Worm (Caenorhabditis elegans) whole organism, young adult: Measurements from ENCODE around the gene R03G8.6.

Experiments
- B0035.1 ChIP-seq: sonication (generic microtip); optimal IDR thresholded peaks from 2 replicates; lab custom pipeline; 2016; ENCODE audit warnings: missing genetic modification characterization, mild to moderate bottlenecking, missing compliant biosample characterization, missing genotype, missing genetic modification reagents
- B0261.1 ChIP-seq: sonication (generic microtip); optimal IDR thresholded peaks from 2 replicates; lab custom pipeline; 2016; ENCODE audit warnings: mild to moderate bottlenecking, missing genetic modification characterization, moderate library complexity, missing compliant biosample characterization
- C17E4.6 ChIP-seq: fragments of 200-800 bp; sonication (Bioruptor generic); IDR thresholded peaks from 2 replicates; pipeline ENCODE4 v1.3.6; 2022; ENCODE audit warnings: missing genetic modification reagents, missing genetic modification characterization, missing compliant biosample characterization
- F23B12.7 ChIP-seq: sonication (generic microtip); optimal IDR thresholded peaks from 2 replicates; lab custom pipeline; 2017; ENCODE audit warnings: missing genetic modification characterization, mild to moderate bottlenecking, missing compliant biosample characterization, antibody characterized with exemption, moderate library complexity; ENCODE audit not compliant: insufficient read depth
- F39B2.1 ChIP-seq: fragments of 200-800 bp; sonication (Bioruptor generic); IDR thresholded peaks from 2 replicates; pipeline ENCODE4 v1.3.6; 2022; ENCODE audit warnings: missing genetic modification reagents, missing genetic modification characterization, missing compliant biosample characterization
- F55B11.4 ChIP-seq: sonication (generic microtip); optimal IDR thresholded peaks from 2 replicates; lab custom pipeline; 2016; ENCODE audit warnings: missing compliant biosample characterization, missing genetic modification characterization, borderline replicate concordance; ENCODE audit not compliant: insufficient read depth
- K12H6.12 ChIP-seq: fragments of 200-800 bp; sonication (Bioruptor generic); optimal IDR thresholded peaks from 2 replicates; lab custom pipeline; 2018; ENCODE audit warnings: mild to moderate bottlenecking, missing genetic modification characterization, missing compliant biosample characterization
- T07F8.4 ChIP-seq: sonication (generic microtip); optimal IDR thresholded peaks from 2 replicates; lab custom pipeline; 2016; ENCODE audit warnings: mild to moderate bottlenecking, missing genetic modification characterization, moderate library complexity, missing compliant biosample characterization
- T26A5.8 ChIP-seq: sonication (generic microtip); optimal IDR thresholded peaks from 2 replicates; lab custom pipeline; 2016; ENCODE audit warnings: missing genetic modification characterization, missing compliant biosample characterization
- Y53F4B.3 ChIP-seq: fragments of 200-800 bp; sonication (Bioruptor generic); IDR thresholded peaks from 2 replicates; pipeline ENCODE4 v1.3.6; 2022; ENCODE audit warnings: missing genetic modification reagents, missing genetic modification characterization, missing compliant biosample characterization
- Y53G8AR.9 ChIP-seq: fragments of 200-800 bp; sonication (Bioruptor generic); conservative IDR thresholded peaks from 2 replicates; pipeline ENCODE4 v1.3.6; 2022; ENCODE audit warnings: missing genetic modification reagents, missing genetic modification characterization, missing compliant biosample characterization
- Y79H2A.3 ChIP-seq: fragments of 200-800 bp; sonication (Bioruptor generic); conservative IDR thresholded peaks from 2 replicates; pipeline ENCODE4 v1.3.6; 2022; ENCODE audit warnings: missing genetic modification reagents, missing genetic modification characterization, missing compliant biosample characterization
- ZK185.1 ChIP-seq: sonication (generic microtip); optimal IDR thresholded peaks from 2 replicates; lab custom pipeline; 2016; ENCODE audit warnings: mild to moderate bottlenecking, missing genetic modification characterization, missing compliant biosample characterization; ENCODE audit not compliant: poor library complexity, severe bottlenecking
- aptf-2 ChIP-seq: fragments of 200-800 bp; sonication (Bioruptor generic); conservative IDR thresholded peaks from 2 replicates; pipeline ENCODE4 v1.3.6; 2022; ENCODE audit warnings: missing genetic modification reagents, missing genetic modification characterization, missing compliant biosample characterization
- ccch-3 ChIP-seq: fragments of 200-800 bp; sonication (Bioruptor generic); optimal IDR thresholded peaks from 2 replicates; lab custom pipeline; 2018; ENCODE audit warnings: mild to moderate bottlenecking, missing genetic modification characterization, missing compliant biosample characterization
- ceh-100 ChIP-seq: fragments of 200-800 bp; sonication (Bioruptor generic); IDR thresholded peaks from 2 replicates; pipeline ENCODE4 v1.3.6; 2022; ENCODE audit warnings: missing genetic modification reagents, missing genetic modification characterization, missing compliant biosample characterization
- ceh-91 ChIP-seq: fragments of 200-800 bp; sonication (Bioruptor generic); IDR thresholded peaks from 2 replicates; pipeline ENCODE4 v1.3.6; 2022; ENCODE audit warnings: missing genetic modification reagents, missing genetic modification characterization, missing compliant biosample characterization
- hlh-26 ChIP-seq: fragments of 200-800 bp; sonication (Bioruptor generic); conservative IDR thresholded peaks from 2 replicates; pipeline ENCODE4 v1.3.6; 2022; ENCODE audit warnings: missing genetic modification reagents, missing genetic modification characterization, missing compliant biosample characterization
- hmg-1.2 ChIP-seq: fragments of 200-800 bp; sonication (Bioruptor generic); IDR thresholded peaks from 2 replicates; pipeline ENCODE4 v1.3.6; 2022; ENCODE audit warnings: missing genetic modification reagents, missing genetic modification characterization, missing compliant biosample characterization
- hsf-1 ChIP-seq: fragments of 200-800 bp; sonication (Bioruptor generic); IDR thresholded peaks from 2 replicates; pipeline ENCODE4 v1.3.6; 2022; ENCODE audit warnings: missing genetic modification reagents, missing genetic modification characterization, missing compliant biosample characterization
- lin-26 ChIP-seq: fragments of 200-800 bp; sonication (Bioruptor generic); IDR thresholded peaks from 2 replicates; pipeline ENCODE4 v1.3.6; 2022; ENCODE audit warnings: missing genetic modification reagents, missing genetic modification characterization, missing compliant biosample characterization
- lin-35 ChIP-seq, 3 experiments: fragments of 150-350 bp in 2 of 3; sonication (generic microtip) in 1 of 3; optimal IDR thresholded peaks; 2 replicates each; lab custom pipeline; 2014 to 2018; ENCODE audit warnings: missing biosample characterization in 3 of 3, missing genetic modification characterization in 3 of 3, missing genetic modification reagents in 3 of 3
- lin-40 ChIP-seq: sonication (generic microtip); optimal IDR thresholded peaks from 2 replicates; lab custom pipeline; 2016; ENCODE audit warnings: missing genetic modification characterization, mild to moderate bottlenecking, missing compliant biosample characterization, missing genotype, missing genetic modification reagents
- lir-1 ChIP-seq: fragments of 200-800 bp; sonication (Bioruptor generic); conservative IDR thresholded peaks from 2 replicates; pipeline ENCODE4 v1.3.6; 2022; ENCODE audit warnings: missing genetic modification reagents, missing genetic modification characterization, missing compliant biosample characterization
- lsy-27 ChIP-seq: sonication (generic microtip); optimal IDR thresholded peaks from 2 replicates; lab custom pipeline; 2017; ENCODE audit warnings: missing genetic modification characterization, mild to moderate bottlenecking, missing compliant biosample characterization, antibody characterized with exemption, missing genotype, borderline replicate concordance; ENCODE audit not compliant: insufficient read depth
- mcd-1 ChIP-seq: fragments of 200-800 bp; sonication (Bioruptor generic); IDR thresholded peaks from 2 replicates; pipeline ENCODE4 v1.3.6; 2022; ENCODE audit warnings: missing genetic modification reagents, missing genetic modification characterization, missing compliant biosample characterization
- mel-28 ChIP-seq: sonication (generic microtip); optimal IDR thresholded peaks from 2 replicates; lab custom pipeline; 2016; ENCODE audit warnings: borderline replicate concordance, mild to moderate bottlenecking, missing genetic modification characterization, missing compliant biosample characterization
- mes-4 ChIP-seq: sonication (generic microtip); optimal IDR thresholded peaks from 2 replicates; lab custom pipeline; 2016; ENCODE audit warnings: missing genotype, missing genetic modification characterization, missing compliant biosample characterization
- mxl-1 ChIP-seq: sonication (generic microtip); optimal IDR thresholded peaks from 2 replicates; lab custom pipeline; 2016; ENCODE audit warnings: missing genetic modification characterization, missing compliant biosample characterization
- nfya-1 ChIP-seq: sonication (generic microtip); optimal IDR thresholded peaks from 2 replicates; lab custom pipeline; 2017; ENCODE audit warnings: antibody characterized with exemption, missing compliant biosample characterization, missing genetic modification characterization, borderline replicate concordance; ENCODE audit not compliant: insufficient read depth
- nhr-80 ChIP-seq: sonication (generic microtip); optimal IDR thresholded peaks from 2 replicates; lab custom pipeline; 2016; ENCODE audit warnings: missing genetic modification characterization, missing compliant biosample characterization
- nhr-90 ChIP-seq: sonication (generic microtip); optimal IDR thresholded peaks from 2 replicates; lab custom pipeline; 2016; ENCODE audit warnings: missing genotype, mild to moderate bottlenecking, missing genetic modification characterization, missing compliant biosample characterization
- rcor-1 ChIP-seq: fragments of 200-800 bp; sonication (Bioruptor generic); IDR thresholded peaks from 2 replicates; pipeline ENCODE4 v1.3.6; 2022; ENCODE audit warnings: missing genetic modification reagents, missing genetic modification characterization, missing compliant biosample characterization
- rec-8 ChIP-seq, 2 experiments: sonication (generic microtip); optimal IDR thresholded peaks; 2 replicates each; lab custom pipeline; 2016; ENCODE audit warnings: mild to moderate bottlenecking in 2 of 2, missing genetic modification characterization in 2 of 2, missing genetic modification reagents in 2 of 2, missing genotype in 2 of 2, missing biosample characterization in 1 of 2, missing compliant biosample characterization in 1 of 2, moderate library complexity in 1 of 2
- repo-1 ChIP-seq: sonication (generic microtip); optimal IDR thresholded peaks from 2 replicates; lab custom pipeline; 2017; ENCODE audit warnings: mild to moderate bottlenecking, missing genetic modification characterization, missing compliant biosample characterization
- sea-2 ChIP-seq: fragments of 200-800 bp; sonication (Bioruptor generic); IDR thresholded peaks from 2 replicates; pipeline ENCODE4 v1.3.6; 2022; ENCODE audit warnings: missing genetic modification characterization, missing compliant biosample characterization
- snpc-1.1 ChIP-seq: sonication (generic microtip); optimal IDR thresholded peaks from 2 replicates; lab custom pipeline; 2017; ENCODE audit warnings: missing genetic modification characterization, mild to moderate bottlenecking, missing compliant biosample characterization, antibody characterized with exemption, moderate library complexity, missing genotype, missing genetic modification reagents; ENCODE audit not compliant: insufficient read depth
- snpc-1.3 ChIP-seq: sonication (generic microtip); optimal IDR thresholded peaks from 2 replicates; lab custom pipeline; 2017; ENCODE audit warnings: missing genetic modification characterization, mild to moderate bottlenecking, missing compliant biosample characterization, antibody characterized with exemption, moderate library complexity, missing genotype, missing genetic modification reagents; ENCODE audit not compliant: insufficient read depth
- snpc-4 ChIP-seq, 5 experiments: fragments of 150-350 bp in 1 of 5; sonication (generic microtip) in 4 of 5; optimal IDR thresholded peaks; 2 replicates each; lab custom pipeline; 2014 to 2018; ENCODE audit warnings: missing genetic modification characterization in 5 of 5, missing biosample characterization in 3 of 5, antibody characterized with exemption in 2 of 5, mild to moderate bottlenecking in 2 of 5, missing compliant biosample characterization in 2 of 5, missing genotype in 2 of 5, moderate library complexity in 2 of 5, missing genetic modification reagents in 1 of 5
- sptf-2 ChIP-seq: fragments of 200-800 bp; sonication (Bioruptor generic); optimal IDR thresholded peaks from 2 replicates; lab custom pipeline; 2018; ENCODE audit warnings: mild to moderate bottlenecking, missing genetic modification characterization, missing compliant biosample characterization
- ztf-22 ChIP-seq: fragments of 200-800 bp; sonication (Bioruptor generic); optimal IDR thresholded peaks from 2 replicates; lab custom pipeline; 2018; ENCODE audit warnings: mild to moderate bottlenecking, missing genetic modification characterization, moderate library complexity, missing compliant biosample characterization

The R03G8.6 gene

DNA sequence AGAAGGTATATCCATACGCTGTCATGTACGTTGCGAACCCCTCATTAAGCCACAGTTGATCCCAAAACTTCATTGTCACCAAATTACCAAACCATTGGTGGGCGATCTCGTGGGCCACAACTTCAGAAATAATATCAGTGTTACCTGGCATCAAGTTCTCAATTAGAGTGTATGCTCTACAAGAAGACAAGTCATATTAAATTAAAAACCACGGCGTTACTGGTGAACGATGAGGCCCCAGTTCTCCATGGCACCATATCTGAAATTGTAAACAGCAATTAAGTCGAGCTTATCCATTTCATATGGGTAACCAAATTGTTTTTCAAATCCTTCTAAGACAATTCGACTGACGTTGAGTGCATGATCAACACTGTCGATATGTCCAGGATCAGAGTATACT is 2.5 kb upstream of the R03G8.6 start:
- TF ChIP-seq ceh-100 (no peak), nfya-1 (tag; lab: Kevin White, UChicago) (no peak), F23B12.7 (tag; lab: Kevin White, UChicago) (no peak), ZK185.1 (tag; lab: Kevin White, UChicago) (no peak), Y79H2A.3 (GFP tag; lab: Robert Waterston, UW) (no peak), lir-1 (GFP tag; lab: Robert Waterston, UW) (no peak)

DNA sequence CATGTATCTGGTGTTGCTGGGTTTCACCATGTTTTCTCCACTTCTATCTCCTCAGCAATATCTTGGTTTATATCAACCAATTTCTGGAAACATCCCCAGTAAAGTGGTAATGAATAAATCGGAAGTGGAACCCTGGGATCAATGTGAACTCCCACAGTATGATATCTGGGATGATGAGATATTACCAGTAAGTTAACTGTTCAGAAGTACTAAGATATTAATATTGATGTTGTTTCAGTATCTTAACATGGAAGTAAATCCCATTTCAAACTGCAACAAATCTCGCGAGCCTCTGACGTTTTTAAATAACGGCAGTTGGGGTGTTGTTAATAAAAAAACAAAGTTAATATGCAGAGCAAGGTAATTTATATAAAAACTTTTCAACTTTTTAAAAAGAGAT is 9.1 kb downstream of the R03G8.6 start:
- TF ChIP-seq nhr-80 (no peak), hmg-1.2 (GFP tag; lab: Robert Waterston, UW) (no peak), lsy-27 (tag; lab: Kevin White, UChicago) (no peak), hlh-26 (GFP tag; lab: Robert Waterston, UW) (no peak), repo-1 (tag; lab: Kevin White, UChicago) (no peak), ceh-91 (GFP tag; lab: Robert Waterston, UW) (no peak), rcor-1 (GFP tag; lab: Robert Waterston, UW) (no peak), T07F8.4 (tag; lab: Kevin White, UChicago) (no peak), hsf-1 (GFP tag; lab: Robert Waterston, UW) (no peak), C17E4.6 (GFP tag; lab: Robert Waterston, UW) (no peak), mel-28 (tag; lab: Kevin White, UChicago) (no peak), mxl-1 (tag; lab: Kevin White, UChicago) (no peak), Y53G8AR.9 (GFP tag; lab: Robert Waterston, UW) (no peak), sptf-2 (GFP tag; lab: Kevin White, UChicago) (no peak), F55B11.4 (tag; lab: Kevin White, UChicago) (no peak), B0035.1 (tag; lab: Kevin White, UChicago) (no peak)

DNA sequence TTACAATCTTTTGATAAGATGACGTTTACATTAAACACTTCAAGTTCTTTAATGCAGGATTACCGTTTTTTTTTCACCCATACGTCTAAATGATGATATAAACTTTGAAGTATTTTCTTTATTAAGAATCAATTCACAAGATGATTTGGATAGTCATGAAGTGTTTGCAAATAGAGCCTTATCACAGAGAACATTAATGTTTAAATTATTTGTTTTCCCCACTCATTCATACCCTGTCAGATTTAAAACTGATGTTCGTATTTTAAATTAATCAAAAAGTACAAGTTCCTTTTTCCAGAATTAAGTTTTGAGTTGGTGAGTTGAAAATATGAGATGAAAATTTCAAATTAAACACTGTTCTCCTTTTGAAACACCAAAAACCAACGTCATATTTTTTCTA is 9.6 kb downstream of the R03G8.6 start, which contains the start of gene R03G8.3:
Gene R03G8.3 (plus strand): TSS at position 301 of the 400 bp plus-strand sequence.
- TF ChIP-seq ztf-22 (GFP tag; lab: Kevin White, UChicago) (no peak), nhr-90 (no peak), mes-4 (tag; lab: Kevin White, UChicago) (no peak), lin-35 (GFP tag; optimal IDR thresholded peaks at IDR 0.05; lab: Kevin White, UChicago) (no peak), lin-26 (GFP tag; lab: Robert Waterston, UW) (no peak), rec-8 (tag; optimal IDR thresholded peaks at IDR 0.05; lab: Kevin White, UChicago) (no peak), aptf-2 (GFP tag; lab: Robert Waterston, UW) (no peak), ccch-3 (no peak), B0261.1 (tag; lab: Kevin White, UChicago) (no peak), lin-40 (tag; lab: Kevin White, UChicago) (no peak), snpc-1.3 (no peak), T26A5.8 (no peak), snpc-4 (GFP tag; optimal IDR thresholded peaks at IDR 0.05; lab: Kevin White, UChicago) (no peak), snpc-4 (tag; optimal IDR thresholded peaks at IDR 0.05; lab: Kevin White, UChicago) (no peak), mcd-1 (GFP tag; lab: Robert Waterston, UW) (no peak), snpc-1.1 (no peak), Y53F4B.3 (GFP tag; lab: Robert Waterston, UW) (no peak), F39B2.1 (no peak), K12H6.12 (no peak), sea-2 (GFP tag; lab: Robert Waterston, UW) (no peak)
